Worm (Caenorhabditis elegans) whole organism, L4 larva: ENCODE measurements around the gene C35C5.9.

Experiments used
- D1046.2 ChIP-seq: fragments of 200-800 bp; sonication (Bioruptor generic); IDR thresholded peaks from 2 replicates; pipeline ENCODE4 v1.3.6; 2022; ENCODE audit warnings: missing genetic modification characterization, missing compliant biosample characterization
- F26F4.8 ChIP-seq: fragments of 200-800 bp; sonication (Bioruptor generic); conservative IDR thresholded peaks from 2 replicates; pipeline ENCODE4 v1.3.6; 2022; ENCODE audit warnings: missing genetic modification characterization, missing compliant biosample characterization
- F37D6.2 ChIP-seq: sonication (generic microtip); optimal IDR thresholded peaks from 2 replicates; lab custom pipeline; 2016; ENCODE audit warnings: mild to moderate bottlenecking, missing genetic modification characterization, missing compliant biosample characterization
- Y5F2A.4 ChIP-seq: fragments of 200-800 bp; sonication (Bioruptor generic); optimal IDR thresholded peaks from 2 replicates; lab custom pipeline; 2018; ENCODE audit warnings: mild to moderate bottlenecking, missing genetic modification characterization, missing compliant biosample characterization
- Y75B8A.6 ChIP-seq: fragments of 200-800 bp; sonication (Bioruptor generic); IDR thresholded peaks from 2 replicates; pipeline ENCODE4 v1.3.6; 2022; ENCODE audit warnings: missing genetic modification reagents, missing genetic modification characterization, missing compliant biosample characterization
- ZK546.5 ChIP-seq, 2 experiments: sonication (generic microtip); optimal IDR thresholded peaks; 2 replicates each; lab custom pipeline; 2017; ENCODE audit warnings: missing biosample characterization in 2 of 2, missing genetic modification characterization in 2 of 2
- aha-1 ChIP-seq: fragments of 150-350 bp; peaks from one replicate; lab custom pipeline; 2014; ENCODE audit warnings: missing biosample characterization, missing genetic modification characterization
- arid-1 ChIP-seq: fragments of 200-800 bp; sonication (Bioruptor generic); conservative IDR thresholded peaks from 2 replicates; pipeline ENCODE4 v1.3.6; 2022; ENCODE audit warnings: missing genetic modification reagents, missing genetic modification characterization, missing compliant biosample characterization
- attf-4 ChIP-seq: sonication (generic microtip); optimal IDR thresholded peaks from 3 replicates; lab custom pipeline; 2017; ENCODE audit warnings: missing biosample characterization, missing genetic modification characterization
- ceh-20 ChIP-seq: fragments of 200-800 bp; sonication (Bioruptor generic); IDR thresholded peaks from 2 replicates; pipeline ENCODE4 v1.3.6; 2022; ENCODE audit warnings: missing genetic modification reagents, missing genetic modification characterization, missing compliant biosample characterization
- ces-1 ChIP-seq: fragments of 150-350 bp; sonication (generic microtip); optimal IDR thresholded peaks from 4 replicates; lab custom pipeline; 2014; ENCODE audit warnings: missing biosample characterization, missing genetic modification reagents, missing genetic modification characterization
- cey-2 ChIP-seq: sonication (generic microtip); optimal IDR thresholded peaks from 3 replicates; lab custom pipeline; 2017; ENCODE audit warnings: missing genetic modification characterization, mild to moderate bottlenecking, missing compliant biosample characterization, antibody characterized with exemption, borderline replicate concordance; ENCODE audit not compliant: insufficient read depth
- daf-19 ChIP-seq: fragments of 200-800 bp; sonication (Bioruptor generic); conservative IDR thresholded peaks from 2 replicates; pipeline ENCODE4 v1.3.6; 2022; ENCODE audit warnings: missing genetic modification characterization, missing compliant biosample characterization
- dmd-6 ChIP-seq: fragments of 200-800 bp; sonication (Bioruptor generic); IDR thresholded peaks from 2 replicates; pipeline ENCODE4 v1.3.6; 2022; ENCODE audit warnings: missing genetic modification reagents, missing genetic modification characterization, missing compliant biosample characterization
- duxl-1 ChIP-seq: sonication (generic microtip); optimal IDR thresholded peaks from 2 replicates; lab custom pipeline; 2016; ENCODE audit warnings: mild to moderate bottlenecking, missing genetic modification characterization, moderate library complexity, missing compliant biosample characterization; ENCODE audit not compliant: poor library complexity
- egl-27 ChIP-seq: sonication (generic microtip); optimal IDR thresholded peaks from 3 replicates; lab custom pipeline; 2017; ENCODE audit warnings: missing biosample characterization, missing genetic modification reagents, missing genetic modification characterization
- egl-43 ChIP-seq: fragments of 200-800 bp; sonication (Bioruptor generic); IDR thresholded peaks from 2 replicates; pipeline ENCODE4 v1.3.6; 2022; ENCODE audit warnings: missing genetic modification reagents, missing genetic modification characterization, missing compliant biosample characterization
- fkh-10 ChIP-seq: fragments of 150-350 bp; optimal IDR thresholded peaks from 2 replicates; lab custom pipeline; 2014; ENCODE audit warnings: missing biosample characterization, missing genetic modification reagents, missing genetic modification characterization
- fos-1 ChIP-seq: fragments of 150-350 bp; optimal IDR thresholded peaks from 2 replicates; lab custom pipeline; 2014; ENCODE audit warnings: missing biosample characterization, missing genetic modification characterization
- hlh-11 ChIP-seq: fragments of 200-800 bp; sonication (Bioruptor generic); optimal IDR thresholded peaks from 2 replicates; lab custom pipeline; 2018; ENCODE audit warnings: mild to moderate bottlenecking, missing genetic modification characterization, missing compliant biosample characterization
- hlh-30 ChIP-seq: sonication (generic microtip); optimal IDR thresholded peaks from 2 replicates; lab custom pipeline; 2017; ENCODE audit warnings: antibody characterized with exemption, mild to moderate bottlenecking, missing genetic modification characterization, missing compliant biosample characterization; ENCODE audit not compliant: insufficient read depth
- hmg-1.1 ChIP-seq: fragments of 200-800 bp; sonication (Bioruptor generic); IDR thresholded peaks from 2 replicates; pipeline ENCODE4 v1.3.6; 2022; ENCODE audit warnings: missing genetic modification reagents, missing genetic modification characterization, missing compliant biosample characterization
- jun-1 ChIP-seq: fragments of 150-350 bp; optimal IDR thresholded peaks from 2 replicates; lab custom pipeline; 2014; ENCODE audit warnings: missing biosample characterization, missing genetic modification reagents, missing genetic modification characterization
- lim-7 ChIP-seq: fragments of 200-800 bp; sonication (Bioruptor generic); IDR thresholded peaks from 2 replicates; pipeline ENCODE4 v1.3.6; 2022; ENCODE audit warnings: missing genetic modification characterization, missing compliant biosample characterization
- lin-13 ChIP-seq: fragments of 150-350 bp; optimal IDR thresholded peaks from 2 replicates; lab custom pipeline; 2014; ENCODE audit warnings: missing biosample characterization, missing genetic modification reagents, missing genetic modification characterization
- lsy-2 ChIP-seq, 2 experiments: fragments of 150-350 bp in 1 of 2; sonication (generic microtip) in 1 of 2; optimal IDR thresholded peaks; 2 replicates each; lab custom pipeline; 2014 to 2017; ENCODE audit warnings: missing biosample characterization in 2 of 2, missing genetic modification characterization in 2 of 2
- mes-2 ChIP-seq: sonication (generic microtip); optimal IDR thresholded peaks from 2 replicates; lab custom pipeline; 2016; ENCODE audit warnings: missing genotype, mild to moderate bottlenecking, missing genetic modification characterization, missing compliant biosample characterization; ENCODE audit not compliant: poor library complexity, severe bottlenecking
- mxl-2 ChIP-seq: fragments of 200-800 bp; sonication (Bioruptor generic); conservative IDR thresholded peaks from 2 replicates; pipeline ENCODE4 v1.3.6; 2022; ENCODE audit warnings: missing genetic modification reagents, missing genetic modification characterization, missing compliant biosample characterization
- mxl-3 ChIP-seq: fragments of 200-800 bp; sonication (Bioruptor generic); optimal IDR thresholded peaks from 2 replicates; lab custom pipeline; 2018; ENCODE audit warnings: mild to moderate bottlenecking, missing genetic modification characterization, missing compliant biosample characterization
- nhr-10 ChIP-seq: fragments of 150-350 bp; optimal IDR thresholded peaks from 2 replicates; lab custom pipeline; 2014; ENCODE audit warnings: missing biosample characterization, missing genetic modification characterization
- nhr-102 ChIP-seq: sonication (generic microtip); optimal IDR thresholded peaks from 2 replicates; lab custom pipeline; 2016; ENCODE audit warnings: mild to moderate bottlenecking, missing genetic modification characterization, moderate library complexity, missing compliant biosample characterization
- nhr-11 ChIP-seq: fragments of 150-350 bp; optimal IDR thresholded peaks from 2 replicates; lab custom pipeline; 2014; ENCODE audit warnings: missing biosample characterization, missing genetic modification characterization
- nhr-111 ChIP-seq: fragments of 200-800 bp; sonication (Bioruptor generic); optimal IDR thresholded peaks from 2 replicates; lab custom pipeline; 2018; ENCODE audit warnings: mild to moderate bottlenecking, missing genetic modification characterization, missing compliant biosample characterization
- nhr-25 ChIP-seq: sonication (generic microtip); optimal IDR thresholded peaks from 2 replicates; lab custom pipeline; 2017; ENCODE audit warnings: missing genetic modification characterization, mild to moderate bottlenecking, missing compliant biosample characterization, antibody characterized with exemption, moderate library complexity, borderline replicate concordance; ENCODE audit not compliant: insufficient read depth
- nhr-28 ChIP-seq: fragments of 150-350 bp; optimal IDR thresholded peaks from 2 replicates; lab custom pipeline; 2014; ENCODE audit warnings: missing biosample characterization, missing genetic modification characterization
- pha-4 ChIP-seq, 2 experiments: fragments of 150-350 bp in 1 of 2; fragments of 200-800 bp in 1 of 2; sonication (Bioruptor generic) in 1 of 2; IDR thresholded peaks in 1 of 2; optimal IDR thresholded peaks in 1 of 2; 2 replicates each; pipeline versions ENCODE4 v1.3.6 to Lab custom; 2014 to 2022; ENCODE audit warnings: missing genetic modification characterization in 2 of 2, missing genetic modification reagents in 2 of 2, missing biosample characterization in 1 of 2, missing compliant biosample characterization in 1 of 2
- snpc-4 ChIP-seq: fragments of 150-350 bp; optimal IDR thresholded peaks from 2 replicates; lab custom pipeline; 2014; ENCODE audit warnings: missing biosample characterization, missing genetic modification characterization
- tag-97 ChIP-seq: fragments of 200-800 bp; sonication (Bioruptor generic); IDR thresholded peaks from 2 replicates; pipeline ENCODE4 v1.3.6; 2022; ENCODE audit warnings: missing genetic modification characterization, missing compliant biosample characterization
- unc-130 ChIP-seq: sonication (generic microtip); optimal IDR thresholded peaks from 2 replicates; lab custom pipeline; 2016; ENCODE audit warnings: missing genetic modification reagents, missing genetic modification characterization, missing compliant biosample characterization
- unc-62 ChIP-seq, 3 experiments: fragments of 150-350 bp in 1 of 3; sonication (generic microtip); optimal IDR thresholded peaks in 2 of 3; peaks in 1 of 3; 1 replicate in 1 of 3; 2 replicates in 2 of 3; lab custom pipeline; 2014 to 2017; ENCODE audit warnings: missing biosample characterization in 3 of 3, missing genetic modification characterization in 3 of 3, missing genetic modification reagents in 3 of 3, missing genotype in 1 of 3

The C35C5.9 gene

DNA sequence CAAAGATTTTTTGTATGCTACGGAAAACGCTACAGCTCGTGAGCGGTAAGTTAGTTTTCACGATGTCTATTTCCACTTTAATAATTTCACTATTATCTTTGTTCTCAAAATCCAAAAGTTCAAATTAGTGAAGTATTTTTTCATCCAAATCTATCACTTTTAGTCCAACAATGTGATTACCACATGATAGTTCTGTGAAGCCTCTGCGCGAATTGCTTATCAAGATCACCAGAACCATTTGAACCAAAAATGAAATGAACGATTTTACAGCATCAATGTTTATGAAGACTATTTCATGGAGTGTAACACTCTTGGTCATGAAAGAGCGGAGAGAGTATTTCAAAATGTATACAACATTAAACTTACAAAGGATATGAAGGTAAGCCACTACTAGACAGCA is 1.9 kb upstream of the C35C5.9 start:
- TF ChIP-seq dmd-6 (GFP tag; lab: Robert Waterston, UW), result 0 out of 2 replicates have a peak, but pooled peaks have one; percentile 11
- no peak for TF ChIP-seq mxl-2 (GFP tag; lab: Robert Waterston, UW)
- TF ChIP-seq nhr-28, result peak; percentile 28
- TF ChIP-seq hlh-30, result peak; percentile 12
- TF ChIP-seq mxl-3 (GFP tag; lab: Kevin White, UChicago), result peak; percentile 15
- TF ChIP-seq F37D6.2 (tag; lab: Kevin White, UChicago), result no peak
- TF ChIP-seq, all 104 proteins: peak for 4

DNA sequence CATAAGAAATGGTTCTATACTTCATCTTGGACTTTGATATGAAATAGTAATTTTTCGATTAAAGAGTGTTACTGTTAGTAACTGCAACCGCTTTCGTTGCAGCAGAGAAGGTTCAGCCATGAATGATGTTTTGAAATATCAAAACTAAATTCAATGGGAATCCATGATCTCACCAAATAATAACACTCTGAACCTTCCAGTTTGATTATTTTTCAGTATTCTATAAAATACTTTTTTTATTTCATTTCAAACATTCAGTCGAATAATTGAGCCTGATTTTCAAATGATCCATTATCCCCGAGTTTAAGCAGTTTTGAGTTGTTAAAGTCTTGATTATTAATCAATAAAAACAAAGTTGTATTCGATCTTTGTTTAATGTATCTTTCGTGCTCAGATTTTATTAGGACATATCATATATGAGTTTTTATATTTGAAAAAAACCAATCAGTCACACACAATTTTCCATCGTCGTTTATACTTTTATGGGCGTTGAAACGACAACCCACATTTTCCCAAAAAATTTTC is 934 bp downstream of the C35C5.9 start, which contains the start of gene gcp-2.2:
Gene gcp-2.2, plus strand, starts transcription at position 475 of the 525 bp plus-strand sequence.
- TF ChIP-seq F37D6.2 (tag; lab: Kevin White, UChicago) (no peak), duxl-1 (no peak), Y75B8A.6 (no peak)

DNA sequence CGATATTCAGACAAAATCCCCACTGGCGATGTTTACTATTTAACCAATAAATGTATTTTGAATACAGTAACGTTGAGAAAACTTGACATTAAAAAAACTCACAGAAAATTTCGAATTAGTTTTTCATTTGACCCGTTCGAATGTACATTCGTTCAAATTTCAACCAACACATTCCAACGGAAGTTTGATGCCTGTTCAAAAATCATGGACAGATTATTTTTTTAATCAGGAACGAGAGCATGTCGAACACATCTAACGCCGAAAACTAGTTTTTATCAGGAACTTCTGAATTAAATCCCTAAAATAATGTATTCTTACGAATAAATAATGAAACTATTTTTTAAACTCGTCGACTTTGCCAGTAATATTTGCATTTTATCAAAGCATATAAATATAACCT is 5.3 kb downstream of the C35C5.9 start:
- peak; percentile 90 for TF ChIP-seq aha-1 (tag; lab: Kevin White, UChicago)
- TF ChIP-seq tag-97 (GFP tag; lab: Robert Waterston, UW), result no peak
- no peak for TF ChIP-seq daf-19 (GFP tag; lab: Robert Waterston, UW)
- TF ChIP-seq pha-4 (GFP tag; IDR thresholded peaks at IDR 0.05; lab: Robert Waterston, UW), result no peak
- TF ChIP-seq pha-4 (tag; optimal IDR thresholded peaks at IDR 0.05; lab: Kevin White, UChicago), result no peak

DNA sequence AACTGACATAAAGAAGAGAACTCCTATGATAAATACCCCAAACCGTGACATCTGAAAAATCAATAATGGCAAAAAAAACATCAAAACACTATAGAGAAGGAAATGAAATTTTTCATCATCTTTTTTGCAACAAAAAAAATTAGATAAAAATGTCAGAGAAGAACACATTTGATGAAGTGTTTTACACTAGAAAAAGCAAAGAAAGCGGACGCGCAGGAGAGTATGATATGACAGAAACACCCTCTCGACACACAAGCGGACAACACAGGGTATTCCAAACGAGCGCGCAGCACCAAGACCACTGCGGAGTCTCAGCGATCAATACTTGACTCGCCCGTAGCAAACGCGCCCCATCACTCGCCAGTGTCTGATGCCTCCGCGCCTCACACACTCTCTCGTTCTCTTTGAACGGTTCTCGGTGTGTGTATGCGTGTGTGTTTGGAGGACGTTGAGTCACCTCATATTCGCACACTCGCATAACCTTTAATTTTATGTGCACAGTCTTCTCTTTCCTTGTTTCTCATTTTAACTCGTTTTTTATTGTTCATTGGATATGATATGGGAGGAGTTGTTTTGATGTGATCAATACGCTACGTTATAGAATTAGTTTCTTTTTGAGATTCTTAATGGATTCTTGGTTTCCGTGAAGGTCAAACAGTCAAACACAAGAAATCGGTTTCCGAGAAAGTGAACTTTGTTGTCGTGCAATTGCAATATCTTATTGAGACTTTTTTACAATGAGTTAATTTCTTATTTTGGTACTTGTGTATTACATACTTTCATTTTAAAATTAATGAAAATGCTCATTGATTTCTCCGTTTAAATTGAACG is 10.3 kb downstream of the C35C5.9 start, which contains the start of gene selt-1.1:
Gene selt-1.1, minus strand, starts transcription at position 51 of the 831 bp plus-strand sequence.
- TF ChIP-seq egl-43 (GFP tag; lab: Robert Waterston, UW) (no peak), unc-130 (no peak), jun-1 (no peak), hmg-1.1 (GFP tag; lab: Robert Waterston, UW) (peak; percentile 63), mes-2 (peak; percentile 73), daf-19 (GFP tag; lab: Robert Waterston, UW) (no peak), hlh-11 (tag; lab: Kevin White, UChicago) (peak; percentile 86), lim-7 (no peak), lsy-2 (tag; optimal IDR thresholded peaks at IDR 0.05; lab: Kevin White, UChicago) (peak in 1 of 2 experiments; percentile 33), fos-1 (tag; lab: Kevin White, UChicago) (no peak), hlh-30 (peak; percentile 51), duxl-1 (peak; percentile 40), D1046.2 (no peak), fkh-10 (no peak), Y5F2A.4 (no peak), snpc-4 (no peak), nhr-111 (GFP tag; lab: Kevin White, UChicago) (no peak), attf-4 (tag; lab: Kevin White, UChicago) (no peak), cey-2 (tag; lab: Kevin White, UChicago) (no peak), nhr-11 (tag; lab: Kevin White, UChicago) (no peak), arid-1 (GFP tag; lab: Robert Waterston, UW) (no peak), nhr-10 (tag; lab: Kevin White, UChicago) (no peak), lin-13 (peak; percentile 68), aha-1 (tag; lab: Kevin White, UChicago) (no peak), nhr-102 (peak; percentile 31), ZK546.5 (tag; optimal IDR thresholded peaks at IDR 0.05; lab: Kevin White, UChicago) (no peak), nhr-25 (tag; lab: Kevin White, UChicago) (peak; percentile 28), ceh-20 (GFP tag; lab: Robert Waterston, UW) (0 out of 2 replicates have a peak, but pooled peaks have one; percentile 32), egl-27 (tag; lab: Kevin White, UChicago) (no peak), unc-62 (GFP tag; optimal IDR thresholded peaks at IDR 0.05 in 1 of 2; lab: Kevin White, UChicago) (peak in 1 of 2 experiments; percentile 19), unc-62 (tag; optimal IDR thresholded peaks at IDR 0.05; lab: Kevin White, UChicago) (no peak), F26F4.8 (GFP tag; lab: Robert Waterston, UW) (no peak), ces-1 (no peak)
